Worm (Caenorhabditis elegans): ENCODE data around the gene Y53C12B.1.
A peak's percentile ranks its signal among the peaks of the same experiment; 100 is the strongest.

Gene Y53C12B.1

ce11 chrII:9764696-9765095 is 18.8 kb upstream of the Y53C12B.1 start:
- TF ChIP-seq tbx-2 (tag; optimal IDR thresholded peaks at IDR 0.05) (no peak), zag-1 (tag; optimal IDR thresholded peaks at IDR 0.05) (no peak), ceh-28 (tag; optimal IDR thresholded peaks at IDR 0.05) (no peak), nhr-12 (tag; optimal IDR thresholded peaks at IDR 0.05) (no peak), elt-3 (tag; optimal IDR thresholded peaks at IDR 0.05) (no peak), ceh-82 (tag; optimal IDR thresholded peaks at IDR 0.05) (no peak), egl-27 (tag; optimal IDR thresholded peaks at IDR 0.05) (no peak), pha-4 (tag; optimal IDR thresholded peaks at IDR 0.05) (no peak), eor-1 (tag; optimal IDR thresholded peaks at IDR 0.05) (no peak)

- TF ChIP-seq elt-1 (tag; optimal IDR thresholded peaks at IDR 0.05) (no peak), unc-39 (tag; optimal IDR thresholded peaks at IDR 0.05) (no peak), aly-2 (tag; optimal IDR thresholded peaks at IDR 0.05) (no peak), pqm-1 (tag; optimal IDR thresholded peaks at IDR 0.05) (no peak), elt-3 (tag; optimal IDR thresholded peaks at IDR 0.05) (no peak), R02D3.7 (tag; optimal IDR thresholded peaks at IDR 0.05) (no peak), nhr-28 (tag; optimal IDR thresholded peaks at IDR 0.05) (no peak), snpc-4 (tag; optimal IDR thresholded peaks at IDR 0.05) (no peak), nfya-1 (tag; optimal IDR thresholded peaks at IDR 0.05; ENCODE audit: insufficient read depth) (peak; percentile 26), nhr-11 (tag; optimal IDR thresholded peaks at IDR 0.05) (peak; percentile 60), skn-1 (tag; optimal IDR thresholded peaks at IDR 0.05) (no peak)
Measured at ce11 chrII:9759382-9759781, 13.5 kb upstream of the Y53C12B.1 start.

ce11 chrII:9757651-9758282 is 11.9 kb upstream of the Y53C12B.1 start, which contains the start of gene shk-1:
Gene shk-1, plus strand, starts transcription at chrII:9758232.
- peak; percentile 40 for TF ChIP-seq nhr-11 (tag; optimal IDR thresholded peaks at IDR 0.05)
- TF ChIP-seq egl-27 (tag; optimal IDR thresholded peaks at IDR 0.05), result no peak
- TF ChIP-seq nfya-1 (tag; optimal IDR thresholded peaks at IDR 0.05; ENCODE audit: insufficient read depth), result peak; percentile 31

ce11 chrII:9755425-9755824 is 9.5 kb upstream of the Y53C12B.1 start:
- TF ChIP-seq ama-1 (optimal IDR thresholded peaks at IDR 0.05) (no peak), fkh-10 (GFP tag; optimal IDR thresholded peaks at IDR 0.05) (peak; percentile 45), ZK546.5 (tag; optimal IDR thresholded peaks at IDR 0.05) (no peak)

DNA sequence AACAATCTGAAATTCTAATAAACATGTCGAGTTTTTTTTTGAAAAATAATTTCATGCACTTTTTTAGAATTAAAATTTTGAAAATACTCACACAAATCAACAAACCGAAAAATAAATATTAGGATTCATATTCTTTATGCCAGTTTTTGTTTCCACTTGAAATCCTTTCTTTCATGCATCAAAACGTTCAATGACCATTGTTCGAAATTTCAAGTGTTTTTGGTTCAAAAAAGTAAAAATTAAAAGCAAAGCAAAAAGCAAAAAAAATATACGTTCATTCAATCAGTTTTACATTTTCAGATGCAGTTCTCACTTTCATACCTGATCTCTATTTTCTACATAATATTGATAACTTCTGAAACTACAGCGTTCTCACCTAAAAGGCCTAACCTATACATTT is 7.9 kb upstream of the Y53C12B.1 start, which contains the start of gene ZK1321.1:
ZK1321.1 (plus strand) TSS at position 301 of the 400 bp plus-strand sequence.
- no peak for TF ChIP-seq ama-1 (optimal IDR thresholded peaks at IDR 0.05)
- TF ChIP-seq nhr-12 (tag; optimal IDR thresholded peaks at IDR 0.05), result no peak
- no peak for TF ChIP-seq nhr-77 (tag; optimal IDR thresholded peaks at IDR 0.05)
- no peak for TF ChIP-seq skn-1 (tag; optimal IDR thresholded peaks at IDR 0.05)
- TF ChIP-seq nfya-1 (tag; optimal IDR thresholded peaks at IDR 0.05; ENCODE audit: insufficient read depth), result no peak
- TF ChIP-seq lin-15B (tag; optimal IDR thresholded peaks at IDR 0.05), result no peak
- no peak for TF ChIP-seq ztf-4 (tag; optimal IDR thresholded peaks at IDR 0.05)
- TF ChIP-seq nhr-67 (tag; optimal IDR thresholded peaks at IDR 0.05), result no peak
- no peak for TF ChIP-seq ceh-9 (tag; optimal IDR thresholded peaks at IDR 0.05)
- no peak for TF ChIP-seq ceh-82 (tag; optimal IDR thresholded peaks at IDR 0.05)
- no peak for TF ChIP-seq egl-27 (tag; optimal IDR thresholded peaks at IDR 0.05)
- TF ChIP-seq pqm-1 (tag; optimal IDR thresholded peaks at IDR 0.05), result no peak
- TF ChIP-seq ztf-11 (tag; optimal IDR thresholded peaks at IDR 0.05), result no peak
- TF ChIP-seq eor-1 (tag; optimal IDR thresholded peaks at IDR 0.05), result no peak
- no peak for TF ChIP-seq mml-1 (tag; optimal IDR thresholded peaks at IDR 0.05)
- no peak for TF ChIP-seq ceh-16 (tag; optimal IDR thresholded peaks at IDR 0.05)
- no peak for TF ChIP-seq mdl-1 (tag; optimal IDR thresholded peaks at IDR 0.05)

ce11 chrII:9753056-9753455 is 7.2 kb upstream of the Y53C12B.1 start, which contains the start of gene Y53C12B.7:
Gene Y53C12B.7, minus strand, starts transcription at chrII:9753218.
- TF ChIP-seq unc-62 (GFP tag; optimal IDR thresholded peaks at IDR 0.05), result no peak
- TF ChIP-seq lin-15B (tag; optimal IDR thresholded peaks at IDR 0.05), result no peak
- no peak for TF ChIP-seq snpc-4 (tag; optimal IDR thresholded peaks at IDR 0.05)
- TF ChIP-seq tbx-2 (tag; optimal IDR thresholded peaks at IDR 0.05), result no peak
- TF ChIP-seq ceh-28 (tag; optimal IDR thresholded peaks at IDR 0.05), result no peak
- no peak for TF ChIP-seq nhr-76 (tag; optimal IDR thresholded peaks at IDR 0.05)
- TF ChIP-seq ZK546.5 (tag; optimal IDR thresholded peaks at IDR 0.05), result no peak
- no peak for TF ChIP-seq hmg-11 (tag; optimal IDR thresholded peaks at IDR 0.05)
- TF ChIP-seq egl-5 (tag; optimal IDR thresholded peaks at IDR 0.05), result no peak
- TF ChIP-seq aly-2 (tag; optimal IDR thresholded peaks at IDR 0.05), result no peak
- no peak for TF ChIP-seq elt-3 (tag; optimal IDR thresholded peaks at IDR 0.05)
- TF ChIP-seq zag-1 (tag; optimal IDR thresholded peaks at IDR 0.05), result no peak
- TF ChIP-seq nhr-67 (tag; optimal IDR thresholded peaks at IDR 0.05), result no peak
- no peak for TF ChIP-seq nhr-11 (tag; optimal IDR thresholded peaks at IDR 0.05)
- no peak for TF ChIP-seq fkh-2 (tag; optimal IDR thresholded peaks at IDR 0.05)
- TF ChIP-seq elt-2 (tag; optimal IDR thresholded peaks at IDR 0.05), result no peak
- TF ChIP-seq nhr-28 (tag; optimal IDR thresholded peaks at IDR 0.05), result no peak
- TF ChIP-seq nhr-77 (tag; optimal IDR thresholded peaks at IDR 0.05), result no peak
- TF ChIP-seq nhr-25 (tag; optimal IDR thresholded peaks at IDR 0.05), result no peak

Data from whole organism, L3 larva.